Fruit fly (Drosophila melanogaster): ENCODE data around the gene Nnp-1.
A peak's percentile ranks its signal among the peaks of the same experiment; 100 is the strongest.

The Nnp-1 gene

dm6 chr2L:13366109-13366747 lies at the start of gene Nnp-1, which contains the start of gene Grx3 (continued):
- TF ChIP-seq CG6808 (GFP tag; optimal IDR thresholded peaks at IDR 0.05) (no peak), CG4318 (GFP tag; optimal IDR thresholded peaks at IDR 0.05) (no peak), CG7368 (GFP tag; optimal IDR thresholded peaks at IDR 0.05) (no peak), acj6 (GFP tag; optimal IDR thresholded peaks at IDR 0.05) (peak; percentile 59), Sox14 (GFP tag; optimal IDR thresholded peaks at IDR 0.05) (no peak), CG16779 (tag; optimal IDR thresholded peaks at IDR 0.05) (no peak), fkh (GFP tag; optimal IDR thresholded peaks at IDR 0.05) (no peak), dsx (GFP tag; optimal IDR thresholded peaks at IDR 0.05; ENCODE audit: poor library complexity, severe bottlenecking) (no peak)

dm6 chr2L:13414525-13415481 lies 48.8 kb upstream of the Nnp-1 start, which contains the start of the genes CG16956, CG42784 and CG43850:
TSS of gene CG16956 (minus strand) at chr2L:13414575.
TSS of gene CG42784 (plus strand) at chr2L:13415431.
TSS of gene CG43850 (plus strand) at chr2L:13415431.
- TF ChIP-seq achi (GFP tag; optimal IDR thresholded peaks at IDR 0.05) (peak; percentile 17), svp (GFP tag) (peak; percentile 15), pdm3 (GFP tag; optimal IDR thresholded peaks at IDR 0.05) (no peak), CG6808 (GFP tag; optimal IDR thresholded peaks at IDR 0.05) (peak; percentile 27), lz (GFP tag; optimal IDR thresholded peaks at IDR 0.05) (no peak), fd59A (GFP tag; optimal IDR thresholded peaks at IDR 0.05) (peak; percentile 10), CG34406 (GFP tag; optimal IDR thresholded peaks at IDR 0.05) (peak; percentile 2), Eip78C (GFP tag) (peak; percentile 57), Eip75B (GFP tag; optimal IDR thresholded peaks at IDR 0.05) (peak; percentile 7), ss (GFP tag; optimal IDR thresholded peaks at IDR 0.05) (peak in 1 of 2 experiments; percentile 34), Sox14 (GFP tag; optimal IDR thresholded peaks at IDR 0.05) (no peak), salr (GFP tag; optimal IDR thresholded peaks at IDR 0.05) (peak in 1 of 2 experiments; percentile 14)

DNA sequence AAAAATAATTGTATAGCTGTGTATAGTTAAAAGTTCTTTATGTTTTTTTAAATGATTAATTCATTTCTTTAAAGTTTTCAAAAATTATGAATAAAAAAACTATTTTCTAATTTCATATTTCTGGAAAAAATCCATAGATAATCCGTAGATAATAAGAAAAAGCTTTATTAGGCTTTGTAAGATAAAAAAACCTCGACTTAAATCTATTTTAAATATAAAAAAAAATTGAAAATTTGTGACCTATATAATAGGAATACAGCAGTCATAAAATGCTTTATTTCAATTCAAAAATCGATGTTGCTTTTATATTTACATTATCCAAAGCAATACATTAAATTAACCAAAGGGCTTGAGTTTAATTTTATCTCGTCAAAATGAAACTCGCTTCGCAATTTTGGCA lies 46.2 kb upstream of the Nnp-1 start, which contains the start of gene Flad2:
TSS of gene Flad2 (plus strand) at position 301 of the 400 bp plus-strand sequence.
- no peak for TF ChIP-seq pdm3 (GFP tag; optimal IDR thresholded peaks at IDR 0.05)
- TF ChIP-seq vri (GFP tag; optimal IDR thresholded peaks at IDR 0.05), result no peak
- TF ChIP-seq CG10631 (GFP tag; optimal IDR thresholded peaks at IDR 0.05), result no peak
- no peak for TF ChIP-seq fkh (GFP tag; optimal IDR thresholded peaks at IDR 0.05)

DNA sequence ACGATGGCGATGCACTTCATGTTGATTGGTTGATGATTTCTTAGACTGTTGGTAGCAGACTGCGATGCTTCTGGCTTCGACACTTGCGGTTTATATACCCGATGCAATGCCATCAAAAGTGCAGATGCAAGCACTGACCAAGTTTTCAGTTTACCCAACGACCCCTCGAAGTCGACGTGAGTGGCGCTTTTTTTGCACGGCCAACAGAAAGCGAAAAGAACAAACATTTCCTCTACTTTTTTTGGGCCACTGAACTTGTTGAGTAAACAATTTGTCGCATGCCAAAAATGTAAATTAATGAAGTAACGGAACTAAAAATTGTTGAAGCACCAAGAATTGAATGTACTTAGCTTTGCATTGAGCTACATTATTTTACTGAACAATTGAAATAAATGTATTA lies 45.6 kb upstream of the Nnp-1 start, which contains the start of gene Vm34Ca:
TSS of gene Vm34Ca (minus strand) at position 66 of the 400 bp plus-strand sequence.
- no peak for TF ChIP-seq fkh (GFP tag; optimal IDR thresholded peaks at IDR 0.05)
- no peak for TF ChIP-seq CG1621 (tag; optimal IDR thresholded peaks at IDR 0.05)
- no peak for TF ChIP-seq CG3919 (GFP tag; optimal IDR thresholded peaks at IDR 0.05)
- TF ChIP-seq Hr38 (GFP tag; optimal IDR thresholded peaks at IDR 0.05), result no peak
- TF ChIP-seq eg (GFP tag; IDR thresholded peaks at IDR 0.05), result no peak
- no peak for TF ChIP-seq Sox15 (GFP tag; optimal IDR thresholded peaks at IDR 0.05)

dm6 chr2L:13399565-13399964 lies 33.6 kb upstream of the Nnp-1 start:
- TF ChIP-seq fd59A (GFP tag; optimal IDR thresholded peaks at IDR 0.05) (no peak), Sox14 (GFP tag; optimal IDR thresholded peaks at IDR 0.05) (peak; percentile 5), CG11902 (GFP tag; optimal IDR thresholded peaks at IDR 0.05) (no peak), svp (GFP tag) (peak; percentile 29), OdsH (GFP tag; optimal IDR thresholded peaks at IDR 0.05) (peak; percentile 27), CG31627 (GFP tag; optimal IDR thresholded peaks at IDR 0.05) (no peak), Hr4 (GFP tag; optimal IDR thresholded peaks at IDR 0.05) (peak; percentile 37), CG10631 (GFP tag; optimal IDR thresholded peaks at IDR 0.05) (peak; percentile 15), CG8119 (GFP tag; IDR thresholded peaks at IDR 0.05) (peak; percentile 52; the same call in 1 of the 3 replicates), acj6 (GFP tag; optimal IDR thresholded peaks at IDR 0.05) (peak; percentile 16), Eip75B (GFP tag; optimal IDR thresholded peaks at IDR 0.05) (no peak), net (GFP tag; optimal IDR thresholded peaks at IDR 0.05) (peak; percentile 23), CG3919 (GFP tag; optimal IDR thresholded peaks at IDR 0.05) (peak; percentile 30), CG32006 (GFP tag; optimal IDR thresholded peaks at IDR 0.05) (peak; percentile 51), CG15336 (GFP tag; IDR thresholded peaks at IDR 0.05) (peak; percentile 54), Eip93F (GFP tag; optimal IDR thresholded peaks at IDR 0.05) (no peak), CG11762 (GFP tag; optimal IDR thresholded peaks at IDR 0.05; ENCODE audit: insufficient read depth) (no peak), CG6163 (GFP tag; IDR thresholded peaks at IDR 0.05) (0 out of 3 replicates have a peak, but pooled peaks have one; percentile 24), CG34406 (GFP tag; optimal IDR thresholded peaks at IDR 0.05) (no peak), Eip78C (GFP tag) (peak; percentile 59), achi (GFP tag; optimal IDR thresholded peaks at IDR 0.05) (peak; percentile 18)

All from whole organism, prepupa.